Fruit fly (Drosophila melanogaster): Measurements from ENCODE around the gene CG14285.

The CG14285 gene

dm6 chr3R:18993159-18993558, 31.7 kb upstream of the CG14285 start:
- TF ChIP-seq tj (GFP tag; optimal IDR thresholded peaks at IDR 0.05) (no peak), bab1 (GFP tag; optimal IDR thresholded peaks at IDR 0.05) (no peak), Hr96 (GFP tag; optimal IDR thresholded peaks at IDR 0.05) (no peak), ovo (GFP tag; optimal IDR thresholded peaks at IDR 0.05) (no peak), kay (GFP tag; ENCODE audit: borderline replicate concordance) (no peak), CG14711 (tag; optimal IDR thresholded peaks at IDR 0.05) (no peak), CG11617 (GFP tag; optimal IDR thresholded peaks at IDR 0.05) (no peak), CG7045 (GFP tag; optimal IDR thresholded peaks at IDR 0.05) (no peak), toe (GFP tag; optimal IDR thresholded peaks at IDR 0.05) (no peak), pad (GFP tag; optimal IDR thresholded peaks at IDR 0.05) (no peak), cic (GFP tag; optimal IDR thresholded peaks at IDR 0.05) (no peak), CG33017 (tag; optimal IDR thresholded peaks at IDR 0.05) (no peak), cnc (optimal IDR thresholded peaks at IDR 0.05) (no peak), CG7101 (tag; optimal IDR thresholded peaks at IDR 0.05) (no peak), CG5204 (GFP tag; optimal IDR thresholded peaks at IDR 0.05) (no peak), Clk (GFP tag; optimal IDR thresholded peaks at IDR 0.05) (no peak)

dm6 chr3R:18995556-18996272, 29.2 kb upstream of the CG14285 start:
- no peak for TF ChIP-seq CG12768 (GFP tag; optimal IDR thresholded peaks at IDR 0.05)
- no peak for TF ChIP-seq Clk (GFP tag; optimal IDR thresholded peaks at IDR 0.05)
- TF ChIP-seq kay (GFP tag; ENCODE audit: borderline replicate concordance), result peak; percentile 18
- TF ChIP-seq CG5204 (GFP tag; optimal IDR thresholded peaks at IDR 0.05), result no peak
- TF ChIP-seq cnc (optimal IDR thresholded peaks at IDR 0.05), result no peak
- TF ChIP-seq CG11617 (GFP tag; optimal IDR thresholded peaks at IDR 0.05), result no peak
- TF ChIP-seq CG1620 (GFP tag; optimal IDR thresholded peaks at IDR 0.05), result no peak

dm6 chr3R:18997388-18998287, 27.3 kb upstream of the CG14285 start:
- peak; percentile 43 for TF ChIP-seq kay (GFP tag; ENCODE audit: borderline replicate concordance)
- peak; percentile 13 for TF ChIP-seq CG11617 (GFP tag; optimal IDR thresholded peaks at IDR 0.05)
- TF ChIP-seq bab1 (GFP tag; optimal IDR thresholded peaks at IDR 0.05), result no peak
- TF ChIP-seq Mnt (GFP tag; optimal IDR thresholded peaks at IDR 0.05), result no peak
- TF ChIP-seq CG7101 (tag; optimal IDR thresholded peaks at IDR 0.05), result peak; percentile 23
- TF ChIP-seq ovo (GFP tag; optimal IDR thresholded peaks at IDR 0.05), result peak; percentile 20

dm6 chr3R:18998370-18998769, 26.5 kb upstream of the CG14285 start:
- no peak for TF ChIP-seq CG7101 (tag; optimal IDR thresholded peaks at IDR 0.05)
- no peak for TF ChIP-seq Clk (GFP tag; optimal IDR thresholded peaks at IDR 0.05)
- TF ChIP-seq Crg-1 (GFP tag; optimal IDR thresholded peaks at IDR 0.05), result no peak
- TF ChIP-seq CG14711 (tag; optimal IDR thresholded peaks at IDR 0.05), result no peak
- no peak for TF ChIP-seq ovo (GFP tag; optimal IDR thresholded peaks at IDR 0.05)
- no peak for TF ChIP-seq Hr96 (GFP tag; optimal IDR thresholded peaks at IDR 0.05)
- TF ChIP-seq CG5204 (GFP tag; optimal IDR thresholded peaks at IDR 0.05), result no peak
- no peak for TF ChIP-seq CG11617 (GFP tag; optimal IDR thresholded peaks at IDR 0.05)
- no peak for TF ChIP-seq cic (GFP tag; optimal IDR thresholded peaks at IDR 0.05)
- TF ChIP-seq cnc (optimal IDR thresholded peaks at IDR 0.05), result no peak
- TF ChIP-seq pad (GFP tag; optimal IDR thresholded peaks at IDR 0.05), result no peak
- TF ChIP-seq kay (GFP tag; ENCODE audit: borderline replicate concordance), result no peak
- no peak for TF ChIP-seq CG7045 (GFP tag; optimal IDR thresholded peaks at IDR 0.05)
- no peak for TF ChIP-seq bab1 (GFP tag; optimal IDR thresholded peaks at IDR 0.05)
- no peak for TF ChIP-seq tj (GFP tag; optimal IDR thresholded peaks at IDR 0.05)
- TF ChIP-seq toe (GFP tag; optimal IDR thresholded peaks at IDR 0.05), result no peak

dm6 chr3R:18999906-19000451, 24.9 kb upstream of the CG14285 start:
- TF ChIP-seq CG7045 (GFP tag; optimal IDR thresholded peaks at IDR 0.05) (no peak), CG12768 (GFP tag; optimal IDR thresholded peaks at IDR 0.05) (no peak), Clk (GFP tag; optimal IDR thresholded peaks at IDR 0.05) (no peak), toe (GFP tag; optimal IDR thresholded peaks at IDR 0.05) (no peak), tj (GFP tag; optimal IDR thresholded peaks at IDR 0.05) (no peak), CG7101 (tag; optimal IDR thresholded peaks at IDR 0.05) (no peak), CG33017 (tag; optimal IDR thresholded peaks at IDR 0.05) (no peak), bab1 (GFP tag; optimal IDR thresholded peaks at IDR 0.05) (no peak), CG5204 (GFP tag; optimal IDR thresholded peaks at IDR 0.05) (no peak), CG11617 (GFP tag; optimal IDR thresholded peaks at IDR 0.05) (no peak), Mnt (GFP tag; optimal IDR thresholded peaks at IDR 0.05) (no peak), pad (GFP tag; optimal IDR thresholded peaks at IDR 0.05) (no peak), kay (GFP tag; ENCODE audit: borderline replicate concordance) (no peak), cic (GFP tag; optimal IDR thresholded peaks at IDR 0.05) (no peak), cnc (optimal IDR thresholded peaks at IDR 0.05) (no peak), CG14711 (tag; optimal IDR thresholded peaks at IDR 0.05) (no peak), Crg-1 (GFP tag; optimal IDR thresholded peaks at IDR 0.05) (no peak)

- no peak for TF ChIP-seq kay (GFP tag; ENCODE audit: borderline replicate concordance)
- TF ChIP-seq Mnt (GFP tag; optimal IDR thresholded peaks at IDR 0.05), result no peak
- no peak for TF ChIP-seq Crg-1 (GFP tag; optimal IDR thresholded peaks at IDR 0.05)
- TF ChIP-seq tj (GFP tag; optimal IDR thresholded peaks at IDR 0.05), result no peak
- TF ChIP-seq CG7045 (GFP tag; optimal IDR thresholded peaks at IDR 0.05), result no peak
- no peak for TF ChIP-seq CG1620 (GFP tag; optimal IDR thresholded peaks at IDR 0.05)
- TF ChIP-seq cic (GFP tag; optimal IDR thresholded peaks at IDR 0.05), result no peak
- TF ChIP-seq CG12768 (GFP tag; optimal IDR thresholded peaks at IDR 0.05), result no peak
- no peak for TF ChIP-seq bab1 (GFP tag; optimal IDR thresholded peaks at IDR 0.05)
Measured at dm6 chr3R:19001701-19002100, 23.2 kb upstream of the CG14285 start.
